Fruit fly (Drosophila melanogaster): ENCODE results near the gene CG42512.

Gene CG42512

dm6 chrX:16651625-16652024, 449 bp downstream of the CG42512 start:
- TF ChIP-seq Dll (optimal IDR thresholded peaks at IDR 0.05), result no peak
- TF ChIP-seq CG8478 (optimal IDR thresholded peaks at IDR 0.05), result no peak

DNA sequence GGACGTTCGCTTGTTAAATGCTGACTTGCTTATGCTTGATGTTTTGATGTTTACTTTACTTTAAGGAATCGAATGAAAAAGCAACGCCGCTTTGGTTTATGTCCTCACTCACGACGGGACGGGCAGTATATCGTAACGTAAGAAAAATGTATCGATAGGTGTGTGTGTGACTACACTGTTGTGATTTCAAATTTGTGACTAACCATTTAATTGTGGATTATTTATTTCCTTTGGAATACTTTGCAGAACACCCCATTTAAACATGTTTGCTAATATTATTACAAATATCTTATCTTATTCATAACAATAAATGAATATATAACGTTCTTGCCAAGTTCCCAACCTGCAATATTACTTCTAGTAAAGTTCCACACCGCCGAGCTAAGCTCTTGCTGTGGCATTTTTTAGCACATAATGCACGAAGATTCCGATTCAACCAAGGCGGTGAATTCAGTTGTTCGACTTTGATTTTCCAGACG, 3.8 kb downstream of the CG42512 start, which contains the start of the genes Nemp and r:
TSS of gene Nemp (minus strand) at position 85 of the 479 bp plus-strand sequence.
TSS of gene r (plus strand) at position 429 of the 479 bp plus-strand sequence.
- TF ChIP-seq CG8478 (optimal IDR thresholded peaks at IDR 0.05) (no peak), Dll (optimal IDR thresholded peaks at IDR 0.05) (no peak), EcR (GFP tag; optimal IDR thresholded peaks at IDR 0.05) (no peak), psq (optimal IDR thresholded peaks at IDR 0.05) (no peak), usp (GFP tag; optimal IDR thresholded peaks at IDR 0.05) (no peak), pan (optimal IDR thresholded peaks at IDR 0.05) (no peak)

DNA sequence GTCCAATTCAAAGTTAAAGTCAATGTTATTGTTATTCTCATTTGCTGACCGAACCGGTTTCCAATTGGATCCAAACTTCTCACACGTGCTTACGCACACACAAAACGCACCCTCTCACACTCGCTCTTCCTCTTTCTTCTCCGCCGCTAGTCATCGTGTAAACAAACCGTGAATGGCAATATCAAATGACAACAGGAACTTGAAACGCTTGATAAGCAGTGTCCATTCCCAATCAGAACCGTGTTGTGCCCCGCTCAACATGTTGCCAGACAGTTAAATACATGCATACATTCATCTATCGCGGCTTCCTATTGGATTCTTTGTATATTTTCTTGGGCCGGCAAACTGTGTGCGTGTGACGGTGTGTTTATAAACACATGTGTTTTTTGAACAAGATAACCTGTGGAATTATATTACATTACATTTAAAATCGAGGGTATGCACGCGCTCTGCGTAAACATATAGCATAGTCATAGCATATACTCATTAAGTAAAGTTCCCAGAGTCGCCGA, 4.6 kb downstream of the CG42512 start:
- TF ChIP-seq psq (optimal IDR thresholded peaks at IDR 0.05), result no peak
- no peak for TF ChIP-seq CG8478 (optimal IDR thresholded peaks at IDR 0.05)

DNA sequence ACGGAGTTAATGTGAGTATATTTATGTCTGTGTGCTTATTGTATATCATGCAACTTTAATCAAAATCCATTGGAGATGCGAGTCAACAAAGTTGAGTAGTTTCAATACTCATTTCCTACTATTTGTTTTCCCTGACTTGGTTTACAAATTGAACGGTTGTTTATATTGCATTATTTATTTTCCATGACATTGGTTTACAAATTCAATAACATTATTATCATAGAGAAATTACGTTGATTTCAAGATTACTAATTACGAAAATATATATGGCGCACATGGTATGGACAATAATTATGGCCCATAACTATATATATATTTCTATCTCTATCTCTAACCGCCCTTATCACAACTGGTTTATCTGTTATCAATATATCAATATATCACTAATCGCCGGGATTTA, 9.5 kb downstream of the CG42512 start:
- no peak for TF ChIP-seq pan (optimal IDR thresholded peaks at IDR 0.05)
- TF ChIP-seq EcR (GFP tag; optimal IDR thresholded peaks at IDR 0.05), result no peak
- TF ChIP-seq psq (optimal IDR thresholded peaks at IDR 0.05), result no peak
- TF ChIP-seq usp (GFP tag; optimal IDR thresholded peaks at IDR 0.05), result no peak
- TF ChIP-seq Dll (optimal IDR thresholded peaks at IDR 0.05), result no peak
- no peak for TF ChIP-seq CG8478 (optimal IDR thresholded peaks at IDR 0.05)

DNA sequence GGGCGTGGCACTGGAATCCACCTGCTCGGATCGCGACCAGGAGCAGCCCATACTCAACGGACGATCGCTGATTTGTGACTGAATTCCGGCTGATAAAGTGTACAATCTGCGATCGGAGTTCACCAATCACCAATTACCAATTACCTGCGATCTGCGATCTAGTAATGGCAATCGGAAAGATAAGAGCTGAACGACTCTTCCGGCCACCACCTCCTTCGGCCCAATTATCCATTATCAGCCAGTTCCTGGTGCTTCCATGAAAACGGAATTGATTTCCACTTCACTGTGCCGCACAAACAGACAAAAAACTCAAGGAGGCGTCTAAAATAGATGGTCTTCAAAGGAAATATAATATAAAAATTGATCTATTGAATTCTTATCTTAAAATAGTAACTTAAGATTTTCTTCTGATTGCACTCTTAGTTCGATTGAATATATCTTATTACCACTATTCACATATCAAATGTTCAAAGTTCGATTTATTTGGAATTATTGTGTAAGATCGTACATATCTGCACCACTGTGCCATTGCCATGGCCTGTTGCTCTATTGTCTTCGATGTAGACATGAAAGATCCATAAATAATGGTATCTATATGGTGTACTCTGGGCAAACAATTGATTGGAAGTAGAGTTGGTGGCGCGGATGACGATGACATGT, 13.4 kb downstream of the CG42512 start, which contains the start of gene CG15865:
TSS of gene CG15865 (minus strand) at position 51 of the 660 bp plus-strand sequence.
- TF ChIP-seq Dll (optimal IDR thresholded peaks at IDR 0.05), result no peak
- no peak for TF ChIP-seq usp (GFP tag; optimal IDR thresholded peaks at IDR 0.05)
- TF ChIP-seq pan (optimal IDR thresholded peaks at IDR 0.05), result no peak
- TF ChIP-seq CG8478 (optimal IDR thresholded peaks at IDR 0.05), result no peak
- no peak for TF ChIP-seq EcR (GFP tag; optimal IDR thresholded peaks at IDR 0.05)
- TF ChIP-seq psq (optimal IDR thresholded peaks at IDR 0.05), result no peak

dm6 chrX:16669849-16670248, 18.7 kb downstream of the CG42512 start:
- no peak for TF ChIP-seq EcR (GFP tag; optimal IDR thresholded peaks at IDR 0.05)
- TF ChIP-seq psq (optimal IDR thresholded peaks at IDR 0.05), result no peak
- TF ChIP-seq CG8478 (optimal IDR thresholded peaks at IDR 0.05), result no peak
- no peak for TF ChIP-seq usp (GFP tag; optimal IDR thresholded peaks at IDR 0.05)
- TF ChIP-seq pan (optimal IDR thresholded peaks at IDR 0.05), result no peak

- TF ChIP-seq pan (optimal IDR thresholded peaks at IDR 0.05), result no peak
- no peak for TF ChIP-seq psq (optimal IDR thresholded peaks at IDR 0.05)
- TF ChIP-seq EcR (GFP tag; optimal IDR thresholded peaks at IDR 0.05), result no peak
- TF ChIP-seq CG8478 (optimal IDR thresholded peaks at IDR 0.05), result no peak
- no peak for TF ChIP-seq usp (GFP tag; optimal IDR thresholded peaks at IDR 0.05)
- TF ChIP-seq Dll (optimal IDR thresholded peaks at IDR 0.05), result no peak
Observed at dm6 chrX:16670262-16670661, 19.1 kb downstream of the CG42512 start.

dm6 chrX:16670691-16671481, 19.7 kb downstream of the CG42512 start:
- TF ChIP-seq usp (GFP tag; optimal IDR thresholded peaks at IDR 0.05), result no peak
- no peak for TF ChIP-seq pan (optimal IDR thresholded peaks at IDR 0.05)
- TF ChIP-seq psq (optimal IDR thresholded peaks at IDR 0.05), result no peak
- no peak for TF ChIP-seq CG8478 (optimal IDR thresholded peaks at IDR 0.05)

dm6 chrX:16672904-16673303, 21.7 kb downstream of the CG42512 start:
- TF ChIP-seq pan (optimal IDR thresholded peaks at IDR 0.05), result no peak
- TF ChIP-seq Dll (optimal IDR thresholded peaks at IDR 0.05), result no peak
- no peak for TF ChIP-seq usp (GFP tag; optimal IDR thresholded peaks at IDR 0.05)
- TF ChIP-seq EcR (GFP tag; optimal IDR thresholded peaks at IDR 0.05), result no peak
- TF ChIP-seq psq (optimal IDR thresholded peaks at IDR 0.05), result no peak
- no peak for TF ChIP-seq CG8478 (optimal IDR thresholded peaks at IDR 0.05)

dm6 chrX:16674538-16674937, 23.4 kb downstream of the CG42512 start:
- TF ChIP-seq CG8478 (optimal IDR thresholded peaks at IDR 0.05), result no peak
- TF ChIP-seq Dll (optimal IDR thresholded peaks at IDR 0.05), result no peak
- no peak for TF ChIP-seq psq (optimal IDR thresholded peaks at IDR 0.05)
- TF ChIP-seq pan (optimal IDR thresholded peaks at IDR 0.05), result no peak
- no peak for TF ChIP-seq EcR (GFP tag; optimal IDR thresholded peaks at IDR 0.05)
- TF ChIP-seq usp (GFP tag; optimal IDR thresholded peaks at IDR 0.05), result no peak

- no peak for TF ChIP-seq psq (optimal IDR thresholded peaks at IDR 0.05)
- no peak for TF ChIP-seq usp (GFP tag; optimal IDR thresholded peaks at IDR 0.05)
- no peak for TF ChIP-seq Dll (optimal IDR thresholded peaks at IDR 0.05)
- TF ChIP-seq pan (optimal IDR thresholded peaks at IDR 0.05), result no peak
- no peak for TF ChIP-seq EcR (GFP tag; optimal IDR thresholded peaks at IDR 0.05)
- TF ChIP-seq CG8478 (optimal IDR thresholded peaks at IDR 0.05), result no peak
Observed at dm6 chrX:16676653-16677052, 25.5 kb downstream of the CG42512 start, which contains the start of gene CG13012. CG13012 (minus strand) TSS chrX:16676753.

DNA sequence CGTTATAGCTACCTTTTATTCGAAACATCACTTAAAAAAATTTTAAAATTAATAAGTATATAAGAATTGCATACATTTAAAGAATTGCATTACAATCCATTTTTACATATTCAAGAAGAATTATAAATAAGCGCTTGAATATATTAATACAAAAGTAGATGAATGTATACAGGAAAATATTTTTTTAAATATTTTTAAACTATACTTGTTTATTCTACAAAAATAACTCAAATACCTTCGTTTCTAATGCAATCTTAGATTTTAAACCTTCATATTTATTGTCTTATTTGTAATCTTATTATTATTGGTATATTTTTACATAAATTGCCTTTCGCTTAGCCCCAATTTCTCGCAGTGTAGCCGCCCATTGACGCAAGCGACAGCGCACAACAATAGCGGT, 26.0 kb downstream of the CG42512 start:
- no peak for TF ChIP-seq CG8478 (optimal IDR thresholded peaks at IDR 0.05)
- no peak for TF ChIP-seq psq (optimal IDR thresholded peaks at IDR 0.05)
- no peak for TF ChIP-seq pan (optimal IDR thresholded peaks at IDR 0.05)
- no peak for TF ChIP-seq Dll (optimal IDR thresholded peaks at IDR 0.05)
- TF ChIP-seq usp (GFP tag; optimal IDR thresholded peaks at IDR 0.05), result no peak
- no peak for TF ChIP-seq EcR (GFP tag; optimal IDR thresholded peaks at IDR 0.05)

Data from whole organism.